Worm (Caenorhabditis elegans): ENCODE measurements around the gene atg-16.1.

The atg-16.1 gene

ce11 chrX:4439616-4440015, 22.6 kb downstream of the atg-16.1 start:
- no peak for TF ChIP-seq ceh-31 (tag; optimal IDR thresholded peaks at IDR 0.05)
- no peak for TF ChIP-seq pax-1 (tag; optimal IDR thresholded peaks at IDR 0.05)
- no peak for TF ChIP-seq elt-4 (tag; optimal IDR thresholded peaks at IDR 0.05)
- TF ChIP-seq C38D4.7 (GFP tag; optimal IDR thresholded peaks at IDR 0.05): no peak
- no peak for TF ChIP-seq dmd-4 (tag; optimal IDR thresholded peaks at IDR 0.05; ENCODE audit: borderline replicate concordance)
- no peak for TF ChIP-seq ama-1 (optimal IDR thresholded peaks at IDR 0.05)
- TF ChIP-seq ceh-14 (tag; optimal IDR thresholded peaks at IDR 0.05): no peak

ce11 chrX:4438823-4439222, 23.4 kb downstream of the atg-16.1 start:
- TF ChIP-seq pag-3 (tag; optimal IDR thresholded peaks at IDR 0.05; ENCODE audit: borderline replicate concordance): no peak
- TF ChIP-seq K02D7.2 (tag; optimal IDR thresholded peaks at IDR 0.05): no peak
- no peak for TF ChIP-seq ref-2 (tag; optimal IDR thresholded peaks at IDR 0.05)
- TF ChIP-seq ceh-14 (tag; optimal IDR thresholded peaks at IDR 0.05): no peak
- TF ChIP-seq pqm-1 (tag; optimal IDR thresholded peaks at IDR 0.05): no peak
- no peak for TF ChIP-seq C08G9.2 (tag; optimal IDR thresholded peaks at IDR 0.05)
- TF ChIP-seq pat-9 (tag; optimal IDR thresholded peaks at IDR 0.05): no peak
- TF ChIP-seq dve-1 (tag; optimal IDR thresholded peaks at IDR 0.05): no peak
- TF ChIP-seq ttx-3 (tag; optimal IDR thresholded peaks at IDR 0.05): no peak
- no peak for TF ChIP-seq pha-2 (tag; optimal IDR thresholded peaks at IDR 0.05)
- TF ChIP-seq ceh-19 (GFP tag; optimal IDR thresholded peaks at IDR 0.05): no peak
- TF ChIP-seq hlh-6 (tag; optimal IDR thresholded peaks at IDR 0.05): no peak
- no peak for TF ChIP-seq unc-3 (GFP tag; conservative IDR thresholded peaks at IDR 0.05)
- TF ChIP-seq unc-3 (tag; optimal IDR thresholded peaks at IDR 0.05): no peak
- no peak for TF ChIP-seq npax-4 (tag; optimal IDR thresholded peaks at IDR 0.05)
- no peak for TF ChIP-seq ceh-6 (GFP tag; optimal IDR thresholded peaks at IDR 0.05)
- TF ChIP-seq unc-86 (tag; optimal IDR thresholded peaks at IDR 0.05): no peak
- no peak for TF ChIP-seq lin-11 (tag; optimal IDR thresholded peaks at IDR 0.05)
- TF ChIP-seq nhr-232 (tag; optimal IDR thresholded peaks at IDR 0.05): no peak
- no peak for TF ChIP-seq ets-4 (tag; optimal IDR thresholded peaks at IDR 0.05)
- TF ChIP-seq che-1 (tag; optimal IDR thresholded peaks at IDR 0.05): no peak

- no peak for TF ChIP-seq sox-4 (tag; optimal IDR thresholded peaks at IDR 0.05)
- no peak for TF ChIP-seq C38D4.7 (GFP tag; optimal IDR thresholded peaks at IDR 0.05)
- TF ChIP-seq ceh-22 (tag; optimal IDR thresholded peaks at IDR 0.05): no peak
Observed at ce11 chrX:4437555-4437954, 24.7 kb downstream of the atg-16.1 start, which contains the start of gene cest-26. TSS of gene cest-26 (minus strand) at chrX:4437655.

ce11 chrX:4435396-4435795, 26.9 kb downstream of the atg-16.1 start:
- no peak for TF ChIP-seq K09A11.1 (tag; optimal IDR thresholded peaks at IDR 0.05; ENCODE audit: insufficient read depth)
- TF ChIP-seq elt-4 (tag; optimal IDR thresholded peaks at IDR 0.05): no peak
- TF ChIP-seq fkh-10 (GFP tag; optimal IDR thresholded peaks at IDR 0.05): no peak
- TF ChIP-seq ztf-16 (tag; optimal IDR thresholded peaks at IDR 0.05): no peak
- TF ChIP-seq F13H6.1 (tag; optimal IDR thresholded peaks at IDR 0.05): no peak
- no peak for TF ChIP-seq ahr-1 (tag; optimal IDR thresholded peaks at IDR 0.05)
- no peak for TF ChIP-seq C08G9.2 (tag; optimal IDR thresholded peaks at IDR 0.05)
- TF ChIP-seq gmeb-2 (tag; optimal IDR thresholded peaks at IDR 0.05): no peak
- no peak for TF ChIP-seq pax-1 (tag; optimal IDR thresholded peaks at IDR 0.05)
- TF ChIP-seq C38D4.7 (GFP tag; optimal IDR thresholded peaks at IDR 0.05): no peak

ce11 chrX:4434577-4434976, 27.7 kb downstream of the atg-16.1 start:
- TF ChIP-seq ceh-31 (tag; optimal IDR thresholded peaks at IDR 0.05) (peak; percentile 37), hlh-30 (tag; optimal IDR thresholded peaks at IDR 0.05; ENCODE audit: insufficient read depth) (no peak), fkh-10 (GFP tag; optimal IDR thresholded peaks at IDR 0.05) (no peak), unc-42 (tag; optimal IDR thresholded peaks at IDR 0.05) (peak; percentile 51), C38D4.7 (GFP tag; optimal IDR thresholded peaks at IDR 0.05) (no peak), hlh-15 (tag; optimal IDR thresholded peaks at IDR 0.05) (no peak)

Measured in whole organism, late embryonic.